Worm (Caenorhabditis elegans) whole organism, L1 larva: ENCODE measurements around the gene Y7A9A.1.

Experiments used
- C04F5.9 ChIP-seq: sonication (generic microtip); optimal IDR thresholded peaks from 2 replicates; lab custom pipeline; 2016; ENCODE audit warnings: missing genetic modification characterization, missing compliant biosample characterization
- aha-1 ChIP-seq: fragments of 150-350 bp; optimal IDR thresholded peaks from 2 replicates; lab custom pipeline; 2014; ENCODE audit warnings: missing biosample characterization, missing genetic modification characterization
- ama-1 ChIP-seq: fragments of 150-350 bp; optimal IDR thresholded peaks from 2 replicates; lab custom pipeline; 2014
- hlh-17 ChIP-seq: fragments of 200-800 bp; sonication (Bioruptor generic); optimal IDR thresholded peaks from 2 replicates; lab custom pipeline; 2018; ENCODE audit warnings: missing genetic modification characterization, mild to moderate bottlenecking, missing compliant biosample characterization, moderate library complexity, borderline replicate concordance
- lin-15B ChIP-seq: fragments of 150-350 bp; sonication (generic microtip); optimal IDR thresholded peaks from 3 replicates; lab custom pipeline; 2014; ENCODE audit warnings: missing biosample characterization, missing genetic modification characterization
- mdl-1 ChIP-seq, 2 experiments: fragments of 150-350 bp; optimal IDR thresholded peaks; 2 replicates each; lab custom pipeline; 2014 to 2017; ENCODE audit warnings: missing biosample characterization in 2 of 2, missing genetic modification characterization in 2 of 2, inconsistent platforms in 1 of 2
- nhr-11 ChIP-seq: fragments of 150-350 bp; optimal IDR thresholded peaks from 2 replicates; lab custom pipeline; 2014; ENCODE audit warnings: missing biosample characterization, missing genetic modification characterization
- nhr-76 ChIP-seq: sonication (generic microtip); optimal IDR thresholded peaks from 2 replicates; lab custom pipeline; 2017; ENCODE audit warnings: missing biosample characterization, missing genetic modification characterization
- nhr-90 ChIP-seq: sonication (generic microtip); optimal IDR thresholded peaks from 2 replicates; lab custom pipeline; 2016; ENCODE audit warnings: mild to moderate bottlenecking, missing genetic modification characterization, missing compliant biosample characterization; ENCODE audit not compliant: poor library complexity
- pqm-1 ChIP-seq: sonication (generic microtip); optimal IDR thresholded peaks from 3 replicates; lab custom pipeline; 2017; ENCODE audit warnings: missing biosample characterization, missing genetic modification characterization
- unc-62 ChIP-seq: fragments of 150-350 bp; optimal IDR thresholded peaks from 2 replicates; lab custom pipeline; 2014; ENCODE audit warnings: missing biosample characterization, missing genetic modification reagents, missing genetic modification characterization
- vab-15 ChIP-seq: sonication (generic microtip); optimal IDR thresholded peaks from 2 replicates; lab custom pipeline; 2017; ENCODE audit warnings: missing genotype, mild to moderate bottlenecking, missing genetic modification characterization, missing compliant biosample characterization
- zag-1 ChIP-seq: fragments of 150-350 bp; optimal IDR thresholded peaks from 2 replicates; lab custom pipeline; 2014; ENCODE audit warnings: missing biosample characterization, missing genetic modification characterization

DNA sequence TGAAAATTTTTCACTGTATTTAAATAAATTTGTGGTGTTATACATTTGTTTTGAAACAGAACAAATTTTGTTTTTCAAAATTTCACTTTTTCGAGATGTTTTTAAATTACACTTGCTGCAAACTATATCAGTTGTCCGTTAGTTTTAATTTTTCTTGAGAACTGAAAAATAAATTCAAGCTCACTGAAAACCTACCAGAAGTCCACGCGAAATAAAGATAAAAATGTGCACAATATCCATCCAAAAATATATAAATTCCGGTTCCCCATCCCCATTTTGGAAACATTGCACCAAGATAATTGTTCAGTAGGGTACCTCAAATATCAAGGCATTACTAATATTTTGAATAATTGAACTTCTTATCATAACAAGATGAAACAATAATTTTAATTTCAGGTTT, 23.9 kb downstream of the Y7A9A.1 start:
- TF ChIP-seq vab-15 (tag; lab: Kevin White, UChicago) (no peak), zag-1 (no peak), pqm-1 (tag; lab: Kevin White, UChicago) (no peak), unc-62 (GFP tag; lab: Kevin White, UChicago) (no peak), nhr-11 (tag; lab: Kevin White, UChicago) (no peak), nhr-90 (tag; lab: Kevin White, UChicago) (no peak), lin-15B (tag; lab: Kevin White, UChicago) (no peak), ama-1 (no peak), nhr-76 (no peak), C04F5.9 (tag; lab: Kevin White, UChicago) (no peak), hlh-17 (GFP tag; lab: Kevin White, UChicago) (no peak), aha-1 (tag; lab: Kevin White, UChicago) (no peak), mdl-1 (tag; optimal IDR thresholded peaks at IDR 0.05; lab: Kevin White, UChicago) (no peak)
